Fruit fly (Drosophila melanogaster) whole organism, prepupa: ENCODE results near the gene CG42780.

Source experiments
- CG11762 ChIP-seq: fragments of 200-800 bp; sonication (Bioruptor generic); optimal IDR thresholded peaks from 3 replicates; lab custom pipeline; 2016; ENCODE audit warnings: missing biosample characterization, missing genetic modification characterization; ENCODE audit not compliant: insufficient read depth
- CG15336 ChIP-seq: fragments of 200-800 bp; sonication (Bioruptor generic); IDR thresholded peaks from 2 replicates; pipeline ENCODE4 v1.3.6; 2022; ENCODE audit warnings: missing biosample characterization, missing genetic modification characterization
- CG3919 ChIP-seq: fragments of 200-800 bp; sonication (Bioruptor generic); optimal IDR thresholded peaks from 3 replicates; lab custom pipeline; 2016; ENCODE audit warnings: missing biosample characterization, missing genetic modification characterization
- CG6276 ChIP-seq: fragments of 200-800 bp; sonication (Bioruptor generic); optimal IDR thresholded peaks from 2 replicates; lab custom pipeline; 2017; ENCODE audit warnings: missing biosample characterization, mild to moderate bottlenecking, missing genetic modification characterization
- CG6854 ChIP-seq: fragments of 200-800 bp; sonication (Bioruptor generic); optimal IDR thresholded peaks from 2 replicates; lab custom pipeline; 2017; ENCODE audit warnings: missing biosample characterization, mild to moderate bottlenecking, missing genetic modification characterization
- Gug ChIP-seq: fragments of 200-800 bp; sonication (Bioruptor generic); IDR thresholded peaks from 2 replicates; pipeline ENCODE4 v1.3.6; 2022; ENCODE audit warnings: missing biosample characterization, missing genetic modification characterization
- Hr38 ChIP-seq: sonication (Bioruptor generic); optimal IDR thresholded peaks from 2 replicates; lab custom pipeline; 2016; ENCODE audit warnings: missing biosample characterization, missing genetic modification characterization
- Hr39 ChIP-seq: fragments of 200-800 bp; sonication (Bioruptor generic); optimal IDR thresholded peaks from 2 replicates; lab custom pipeline; 2016; ENCODE audit warnings: missing biosample characterization, missing genetic modification characterization
- OdsH ChIP-seq: fragments of 200-800 bp; sonication (Bioruptor generic); optimal IDR thresholded peaks from 3 replicates; lab custom pipeline; 2016; ENCODE audit warnings: missing biosample characterization, missing genetic modification characterization
- eg ChIP-seq: fragments of 200-800 bp; sonication (Bioruptor generic); IDR thresholded peaks from 3 replicates; pipeline ENCODE4 v1.3.6; 2022; ENCODE audit warnings: missing biosample characterization, missing genetic modification characterization
- fd59A ChIP-seq: fragments of 200-800 bp; sonication (Bioruptor generic); optimal IDR thresholded peaks from 2 replicates; lab custom pipeline; 2017; ENCODE audit warnings: missing biosample characterization, mild to moderate bottlenecking, missing genetic modification characterization, missing genetic modification reagents

dm6 chrX:7349963-7350362 is 18.0 kb upstream of the CG42780 start:
- TF ChIP-seq CG6854 (GFP tag; lab: Kevin White, UChicago): no peak
- no peak for TF ChIP-seq CG11762 (GFP tag; lab: Kevin White, UChicago)
- TF ChIP-seq Hr38: no peak
- TF ChIP-seq fd59A (GFP tag; lab: Kevin White, UChicago): no peak
- TF ChIP-seq Gug: no peak
- no peak for TF ChIP-seq CG6276 (GFP tag; lab: Kevin White, UChicago)
- no peak for TF ChIP-seq eg (GFP tag; lab: Robert Waterston, UW)
- TF ChIP-seq Hr39 (GFP tag; lab: Kevin White, UChicago): no peak
- TF ChIP-seq OdsH (GFP tag; lab: Kevin White, UChicago): no peak
- TF ChIP-seq CG3919 (GFP tag; lab: Kevin White, UChicago): no peak
- TF ChIP-seq CG15336 (GFP tag; lab: Robert Waterston, UW): no peak
